Fruit fly (Drosophila melanogaster) whole organism, prepupa: ENCODE measurements around the gene CG33985.

Source experiments
- CG34406 ChIP-seq: fragments of 200-800 bp; sonication (Bioruptor generic); optimal IDR thresholded peaks from 3 replicates; lab custom pipeline; 2016; ENCODE audit warnings: missing biosample characterization, missing genetic modification characterization
- CG8319 ChIP-seq: fragments of 200-800 bp; sonication (Bioruptor generic); optimal IDR thresholded peaks from 3 replicates; lab custom pipeline; 2016; ENCODE audit warnings: missing biosample characterization, missing genetic modification characterization
- Eip93F ChIP-seq: fragments of 200-800 bp; sonication (Bioruptor generic); optimal IDR thresholded peaks from 2 replicates; lab custom pipeline; 2016; ENCODE audit warnings: missing biosample characterization, mild to moderate bottlenecking, missing genetic modification characterization
- Ets96B ChIP-seq: fragments of 200-800 bp; optimal IDR thresholded peaks from 2 replicates; lab custom pipeline; 2019; ENCODE audit warnings: missing biosample characterization, mild to moderate bottlenecking, missing genetic modification characterization, moderate library complexity
- Hr38 ChIP-seq: sonication (Bioruptor generic); optimal IDR thresholded peaks from 2 replicates; lab custom pipeline; 2016; ENCODE audit warnings: missing biosample characterization, missing genetic modification characterization
- Hr4 ChIP-seq: fragments of 200-800 bp; sonication (Bioruptor generic); optimal IDR thresholded peaks from 3 replicates; lab custom pipeline; 2016; ENCODE audit warnings: missing biosample characterization, missing genetic modification characterization
- OdsH ChIP-seq: fragments of 200-800 bp; sonication (Bioruptor generic); optimal IDR thresholded peaks from 3 replicates; lab custom pipeline; 2016; ENCODE audit warnings: missing biosample characterization, missing genetic modification characterization
- achi ChIP-seq: fragments of 200-800 bp; sonication (Bioruptor generic); optimal IDR thresholded peaks from 3 replicates; lab custom pipeline; 2016; ENCODE audit warnings: missing biosample characterization, missing genetic modification characterization
- eg ChIP-seq: fragments of 200-800 bp; sonication (Bioruptor generic); IDR thresholded peaks from 3 replicates; pipeline ENCODE4 v1.3.6; 2022; ENCODE audit warnings: missing biosample characterization, missing genetic modification characterization
- fd59A ChIP-seq: fragments of 200-800 bp; sonication (Bioruptor generic); optimal IDR thresholded peaks from 2 replicates; lab custom pipeline; 2017; ENCODE audit warnings: missing biosample characterization, mild to moderate bottlenecking, missing genetic modification characterization, missing genetic modification reagents
- net ChIP-seq: fragments of 200-800 bp; sonication (Bioruptor generic); optimal IDR thresholded peaks from 3 replicates; lab custom pipeline; 2016; ENCODE audit warnings: missing biosample characterization, missing genetic modification characterization
- topi ChIP-seq: fragments of 200-800 bp; sonication (Bioruptor generic); optimal IDR thresholded peaks from 3 replicates; lab custom pipeline; 2016; ENCODE audit warnings: missing biosample characterization, missing genetic modification characterization

- TF ChIP-seq eg (GFP tag; lab: Robert Waterston, UW) (no peak), fd59A (GFP tag; lab: Kevin White, UChicago) (no peak), CG8319 (GFP tag; lab: Kevin White, UChicago) (no peak), achi (GFP tag; lab: Kevin White, UChicago) (no peak), Ets96B (tag; lab: Kevin White, UChicago) (no peak), net (GFP tag; lab: Kevin White, UChicago) (no peak), Hr38 (no peak), Eip93F (GFP tag; lab: Kevin White, UChicago) (no peak), OdsH (no peak), topi (GFP tag; lab: Kevin White, UChicago) (no peak), CG34406 (GFP tag; lab: Kevin White, UChicago) (no peak), Hr4 (GFP tag; lab: Kevin White, UChicago) (no peak)
Observed at dm6 chr3L:15516440-15516839, 10.2 kb downstream of the CG33985 start.
